Worm (Caenorhabditis elegans) whole organism, L2 larva: ENCODE data around the gene mel-46.

Source experiments
- C34F6.9 ChIP-seq: fragments of 150-350 bp; optimal IDR thresholded peaks from 2 replicates; lab custom pipeline; 2014; ENCODE audit warnings: missing biosample characterization, missing genetic modification characterization
- F13H6.1 ChIP-seq: sonication (generic microtip); optimal IDR thresholded peaks from 2 replicates; lab custom pipeline; 2016; ENCODE audit warnings: missing genetic modification characterization, missing compliant biosample characterization
- R02D3.7 ChIP-seq: fragments of 150-350 bp; optimal IDR thresholded peaks from 2 replicates; lab custom pipeline; 2014; ENCODE audit warnings: missing biosample characterization, missing genetic modification characterization
- Y55F3AM.14 ChIP-seq: fragments of 200-800 bp; sonication (Bioruptor generic); optimal IDR thresholded peaks from 2 replicates; lab custom pipeline; 2018; ENCODE audit warnings: mild to moderate bottlenecking, missing genetic modification characterization, missing compliant biosample characterization
- ZK546.5 ChIP-seq: sonication (generic microtip); optimal IDR thresholded peaks from 2 replicates; lab custom pipeline; 2017; ENCODE audit warnings: missing biosample characterization, missing genetic modification characterization
- alr-1 ChIP-seq: fragments of 150-350 bp; optimal IDR thresholded peaks from 2 replicates; lab custom pipeline; 2014; ENCODE audit warnings: missing biosample characterization, missing genetic modification characterization
- aly-2 ChIP-seq: fragments of 150-350 bp; optimal IDR thresholded peaks from 2 replicates; lab custom pipeline; 2014; ENCODE audit warnings: missing biosample characterization, missing genetic modification characterization
- ama-1 ChIP-seq: fragments of 150-350 bp; optimal IDR thresholded peaks from 2 replicates; lab custom pipeline; 2018; ENCODE audit warnings: inconsistent platforms
- blmp-1 ChIP-seq: sonication (generic microtip); optimal IDR thresholded peaks from 2 replicates; lab custom pipeline; 2017; ENCODE audit warnings: missing genetic modification characterization, mild to moderate bottlenecking, missing compliant biosample characterization, antibody characterized with exemption, moderate library complexity; ENCODE audit not compliant: insufficient read depth
- ceh-16 ChIP-seq: fragments of 150-350 bp; optimal IDR thresholded peaks from 2 replicates; lab custom pipeline; 2014; ENCODE audit warnings: missing biosample characterization, missing genetic modification characterization
- ceh-82 ChIP-seq: fragments of 150-350 bp; optimal IDR thresholded peaks from 2 replicates; lab custom pipeline; 2014; ENCODE audit warnings: missing biosample characterization, missing genetic modification characterization
- crh-2 ChIP-seq: sonication (generic microtip); optimal IDR thresholded peaks from 2 replicates; lab custom pipeline; 2017; ENCODE audit warnings: missing biosample characterization, missing genetic modification characterization
- dmd-4 ChIP-seq: sonication (generic microtip); optimal IDR thresholded peaks from 2 replicates; lab custom pipeline; 2017; ENCODE audit warnings: missing biosample characterization, missing genetic modification characterization
- egl-27 ChIP-seq: sonication (generic microtip); optimal IDR thresholded peaks from 3 replicates; lab custom pipeline; 2017; ENCODE audit warnings: missing biosample characterization, missing genetic modification reagents, missing genetic modification characterization
- elt-1 ChIP-seq: fragments of 150-350 bp; optimal IDR thresholded peaks from 2 replicates; lab custom pipeline; 2014; ENCODE audit warnings: missing biosample characterization, missing genetic modification characterization
- elt-3 ChIP-seq: sonication (generic microtip); optimal IDR thresholded peaks from 2 replicates; lab custom pipeline; 2017; ENCODE audit warnings: missing biosample characterization, missing genetic modification characterization
- fos-1 ChIP-seq: fragments of 150-350 bp; optimal IDR thresholded peaks from 2 replicates; lab custom pipeline; 2014; ENCODE audit warnings: missing biosample characterization, missing genetic modification characterization
- gmeb-1 ChIP-seq: fragments of 150-350 bp; optimal IDR thresholded peaks from 2 replicates; lab custom pipeline; 2014; ENCODE audit warnings: missing biosample characterization, missing genetic modification characterization
- lin-11 ChIP-seq: fragments of 150-350 bp; sonication (generic microtip); optimal IDR thresholded peaks from 2 replicates; lab custom pipeline; 2014; ENCODE audit warnings: missing biosample characterization, missing genetic modification characterization, inconsistent platforms, mixed read lengths
- lin-13 ChIP-seq: fragments of 150-350 bp; optimal IDR thresholded peaks from 2 replicates; lab custom pipeline; 2014; ENCODE audit warnings: missing biosample characterization, missing genetic modification reagents, missing genetic modification characterization
- lin-39 ChIP-seq: fragments of 150-350 bp; optimal IDR thresholded peaks from 2 replicates; lab custom pipeline; 2014; ENCODE audit warnings: missing biosample characterization, missing genetic modification reagents, missing genetic modification characterization
- lsy-2 ChIP-seq, 2 experiments: fragments of 150-350 bp in 1 of 2; sonication (generic microtip) in 1 of 2; optimal IDR thresholded peaks; 2 replicates each; lab custom pipeline; 2014 to 2017; ENCODE audit warnings: missing biosample characterization in 2 of 2, missing genetic modification characterization in 2 of 2
- mab-5 ChIP-seq: fragments of 150-350 bp; optimal IDR thresholded peaks from 2 replicates; lab custom pipeline; 2014; ENCODE audit warnings: missing biosample characterization, missing genetic modification characterization
- mbf-1 ChIP-seq: sonication (generic microtip); optimal IDR thresholded peaks from 2 replicates; lab custom pipeline; 2017; ENCODE audit warnings: missing biosample characterization, missing genetic modification characterization
- mdl-1 ChIP-seq, 2 experiments: fragments of 150-350 bp in 1 of 2; sonication (generic microtip) in 1 of 2; optimal IDR thresholded peaks; 2 replicates each; lab custom pipeline; 2017; ENCODE audit warnings: missing biosample characterization in 2 of 2, missing genetic modification characterization in 2 of 2
- nhr-10 ChIP-seq: sonication (generic microtip); optimal IDR thresholded peaks from 2 replicates; lab custom pipeline; 2017; ENCODE audit warnings: missing biosample characterization, missing genetic modification characterization
- nhr-11 ChIP-seq: fragments of 150-350 bp; optimal IDR thresholded peaks from 2 replicates; lab custom pipeline; 2014; ENCODE audit warnings: missing biosample characterization, missing genetic modification characterization
- nhr-12 ChIP-seq: fragments of 150-350 bp; optimal IDR thresholded peaks from 2 replicates; lab custom pipeline; 2014; ENCODE audit warnings: missing biosample characterization, missing genetic modification characterization
- nhr-129 ChIP-seq: fragments of 150-350 bp; optimal IDR thresholded peaks from 2 replicates; lab custom pipeline; 2014; ENCODE audit warnings: missing biosample characterization, missing genetic modification characterization
- nhr-21 ChIP-seq: fragments of 150-350 bp; optimal IDR thresholded peaks from 2 replicates; lab custom pipeline; 2014; ENCODE audit warnings: missing biosample characterization, missing genetic modification characterization
- nhr-23 ChIP-seq: fragments of 150-350 bp; optimal IDR thresholded peaks from 2 replicates; lab custom pipeline; 2014; ENCODE audit warnings: missing biosample characterization, missing genetic modification reagents, missing genetic modification characterization
- nhr-237 ChIP-seq: fragments of 150-350 bp; optimal IDR thresholded peaks from 2 replicates; lab custom pipeline; 2014; ENCODE audit warnings: missing biosample characterization, missing genetic modification characterization
- nhr-25 ChIP-seq: fragments of 150-350 bp; sonication (generic microtip); optimal IDR thresholded peaks from 3 replicates; lab custom pipeline; 2014; ENCODE audit warnings: missing biosample characterization, missing genetic modification characterization
- nhr-6 ChIP-seq: fragments of 150-350 bp; optimal IDR thresholded peaks from 2 replicates; lab custom pipeline; 2014; ENCODE audit warnings: missing biosample characterization, missing genetic modification characterization
- nhr-77 ChIP-seq: fragments of 150-350 bp; optimal IDR thresholded peaks from 2 replicates; lab custom pipeline; 2014; ENCODE audit warnings: missing biosample characterization, missing genetic modification characterization
- peb-1 ChIP-seq: fragments of 150-350 bp; optimal IDR thresholded peaks from 2 replicates; lab custom pipeline; 2014; ENCODE audit warnings: missing biosample characterization, missing genetic modification characterization
- sem-4 ChIP-seq: fragments of 150-350 bp; optimal IDR thresholded peaks from 2 replicates; lab custom pipeline; 2014; ENCODE audit warnings: missing biosample characterization, missing genetic modification reagents, missing genetic modification characterization
- skn-1 ChIP-seq: sonication (generic microtip); optimal IDR thresholded peaks from 2 replicates; lab custom pipeline; 2017; ENCODE audit warnings: missing biosample characterization, missing genetic modification characterization
- sma-3 ChIP-seq: sonication (generic microtip); optimal IDR thresholded peaks from 2 replicates; lab custom pipeline; 2016; ENCODE audit warnings: missing genetic modification reagents, missing genetic modification characterization, missing compliant biosample characterization
- sma-9 ChIP-seq, 2 experiments: fragments of 150-350 bp in 1 of 2; sonication (generic microtip) in 1 of 2; optimal IDR thresholded peaks; 2 replicates each; lab custom pipeline; 2014 to 2016; ENCODE audit warnings: missing genetic modification characterization in 2 of 2, mild to moderate bottlenecking in 1 of 2, missing biosample characterization in 1 of 2, missing compliant biosample characterization in 1 of 2, missing genetic modification reagents in 1 of 2, moderate library complexity in 1 of 2
- snpc-4 ChIP-seq: fragments of 150-350 bp; optimal IDR thresholded peaks from 2 replicates; lab custom pipeline; 2014; ENCODE audit warnings: missing biosample characterization, missing genetic modification characterization
- unc-39 ChIP-seq: fragments of 150-350 bp; optimal IDR thresholded peaks from 2 replicates; lab custom pipeline; 2014; ENCODE audit warnings: missing biosample characterization, missing genetic modification characterization
- unc-55 ChIP-seq: fragments of 150-350 bp; sonication (generic microtip); optimal IDR thresholded peaks from 3 replicates; lab custom pipeline; 2014; ENCODE audit warnings: missing biosample characterization, missing genetic modification reagents, missing genetic modification characterization
- unc-62 ChIP-seq: fragments of 150-350 bp; optimal IDR thresholded peaks from 2 replicates; lab custom pipeline; 2014; ENCODE audit warnings: missing biosample characterization, missing genetic modification reagents, missing genetic modification characterization
- zag-1 ChIP-seq: fragments of 150-350 bp; optimal IDR thresholded peaks from 2 replicates; lab custom pipeline; 2014; ENCODE audit warnings: missing biosample characterization, missing genetic modification characterization
- ztf-1 ChIP-seq: fragments of 200-800 bp; sonication (Bioruptor generic); conservative IDR thresholded peaks from 2 replicates; pipeline ENCODE4 v1.3.6; 2022; ENCODE audit warnings: missing genetic modification characterization, missing compliant biosample characterization
- ztf-11 ChIP-seq: sonication (generic microtip); optimal IDR thresholded peaks from 2 replicates; lab custom pipeline; 2017; ENCODE audit warnings: missing biosample characterization, missing genetic modification characterization
- ztf-4 ChIP-seq: fragments of 150-350 bp; optimal IDR thresholded peaks from 2 replicates; lab custom pipeline; 2014; ENCODE audit warnings: missing biosample characterization, missing genetic modification characterization

The mel-46 gene

ce11 chrIV:16867223-16867622 lies 3.9 kb upstream of the mel-46 start, which contains the start of gene T06A10.107:
TSS of gene T06A10.107 (plus strand) at chrIV:16867523.
- TF ChIP-seq nhr-10 (no peak), unc-62 (GFP tag; lab: Kevin White, UChicago) (no peak), crh-2 (tag; lab: Kevin White, UChicago) (no peak), nhr-21 (tag; lab: Kevin White, UChicago) (no peak), sem-4 (tag; lab: Kevin White, UChicago) (no peak), nhr-237 (tag; lab: Kevin White, UChicago) (no peak), ztf-1 (no peak), nhr-25 (tag; lab: Kevin White, UChicago) (no peak), ceh-82 (no peak), lin-13 (GFP tag; lab: Kevin White, UChicago) (no peak)

ce11 chrIV:16865487-16865886 lies 2.2 kb upstream of the mel-46 start, which contains the start of gene gtsf-1:
TSS of gene gtsf-1 (plus strand) at chrIV:16865840.
- TF ChIP-seq blmp-1 (tag; lab: Kevin White, UChicago) (peak; percentile 28), dmd-4 (tag; lab: Kevin White, UChicago) (no peak), ceh-82 (peak; percentile 31), nhr-129 (tag; lab: Kevin White, UChicago) (peak; percentile 75), elt-3 (no peak), gmeb-1 (tag; lab: Kevin White, UChicago) (peak; percentile 72), snpc-4 (tag; lab: Kevin White, UChicago) (no peak), sma-9 (GFP tag; optimal IDR thresholded peaks at IDR 0.05; lab: Kevin White, UChicago) (peak; percentile 64), sma-9 (tag; optimal IDR thresholded peaks at IDR 0.05; lab: Kevin White, UChicago) (no peak), unc-62 (GFP tag; lab: Kevin White, UChicago) (no peak), nhr-23 (tag; lab: Kevin White, UChicago) (no peak), zag-1 (peak; percentile 29), sem-4 (tag; lab: Kevin White, UChicago) (no peak), ztf-4 (tag; lab: Kevin White, UChicago) (peak; percentile 57), ZK546.5 (tag; lab: Kevin White, UChicago) (peak; percentile 23), R02D3.7 (tag; lab: Kevin White, UChicago) (peak; percentile 91), Y55F3AM.14 (GFP tag; lab: Kevin White, UChicago) (peak; percentile 14), mbf-1 (no peak), ztf-1 (no peak), peb-1 (no peak), skn-1 (tag; lab: Kevin White, UChicago) (peak; percentile 48), ztf-11 (peak; percentile 24), nhr-21 (tag; lab: Kevin White, UChicago) (peak; percentile 52), aly-2 (tag; lab: Kevin White, UChicago) (no peak), elt-1 (tag; lab: Kevin White, UChicago) (no peak), nhr-77 (tag; lab: Kevin White, UChicago) (no peak), ceh-16 (tag; lab: Kevin White, UChicago) (no peak), C34F6.9 (tag; lab: Kevin White, UChicago) (peak; percentile 74), lin-39 (no peak), nhr-6 (no peak), nhr-25 (tag; lab: Kevin White, UChicago) (peak; percentile 84), ama-1 (lab: Kevin White, UChicago) (peak; percentile 54), lsy-2 (tag; optimal IDR thresholded peaks at IDR 0.05; lab: Kevin White, UChicago) (peak; percentile 65 to 85), nhr-12 (tag; lab: Kevin White, UChicago) (no peak), alr-1 (no peak), F13H6.1 (peak; percentile 79), nhr-11 (tag; lab: Kevin White, UChicago) (no peak), sma-3 (peak; percentile 79), lin-11 (tag; lab: Kevin White, UChicago) (peak; percentile 77), mab-5 (tag; lab: Kevin White, UChicago) (peak; percentile 52), nhr-237 (tag; lab: Kevin White, UChicago) (peak; percentile 25), mdl-1 (tag; optimal IDR thresholded peaks at IDR 0.05; lab: Kevin White, UChicago) (no peak), unc-39 (no peak), fos-1 (tag; lab: Kevin White, UChicago) (no peak), nhr-10 (no peak), egl-27 (tag; lab: Kevin White, UChicago) (peak; percentile 28), crh-2 (tag; lab: Kevin White, UChicago) (peak; percentile 71), lin-13 (GFP tag; lab: Kevin White, UChicago) (peak; percentile 87), unc-55 (GFP tag; lab: Kevin White, UChicago) (peak; percentile 89)
